Comparison of ENCODE assay signal across 3 fruit fly cellular contexts in the genomic region with DNA sequence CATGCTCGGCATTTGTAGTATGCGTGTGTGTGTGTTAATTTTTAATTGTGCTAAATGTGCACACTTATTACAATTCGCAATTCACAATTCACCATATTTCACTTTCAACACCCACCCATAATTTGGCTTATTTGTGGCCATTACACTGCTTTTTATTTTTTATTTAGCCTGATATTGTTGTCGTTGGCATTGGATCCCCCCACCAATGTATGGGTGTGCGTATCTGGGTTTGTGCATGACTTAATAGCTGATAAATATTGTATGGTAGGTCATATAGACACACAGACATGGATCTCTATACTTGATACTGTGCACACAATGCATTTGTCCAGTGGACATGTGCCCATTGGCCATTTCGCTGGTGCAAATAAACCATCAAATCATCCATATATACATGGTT.
A peak's percentile ranks its signal among the peaks of the same experiment; 100 is the strongest.
TF ChIP-seq lines count a peak whose summit lies in the region.

No protein-coding gene starts in this region.

- no peak for TF ChIP-seq CTCF in whole organism, embryonic (GFP tag; optimal IDR thresholded peaks at IDR 0.05; lab: Kevin White, UChicago)

TF ChIP-seq in whole organism, adult, 20 proteins besides CTCF, POLR2A, EP300 and RAD21:
- TF ChIP-seq kay (GFP tag; lab: Kevin White, UChicago; ENCODE audit: borderline replicate concordance) (peak; percentile 81), Mnt (GFP tag; optimal IDR thresholded peaks at IDR 0.05; lab: Kevin White, UChicago) (no peak)

TF ChIP-seq in whole organism, embryonic, 481 proteins besides CTCF, POLR2A, EP300 and RAD21:
- TF ChIP-seq Atf6 (GFP tag; IDR thresholded peaks at IDR 0.05; lab: Robert Waterston, UW) = 0 out of 2 replicates have a peak, but pooled peaks have one; percentile 22
- peak; percentile 15 for TF ChIP-seq Med (GFP tag; lab: Kevin White, UChicago)
- 0 out of 2 replicates have a peak, but pooled peaks have one; percentile 5 for TF ChIP-seq slbo (GFP tag; IDR thresholded peaks at IDR 0.05; lab: Robert Waterston, UW)
- no peak for TF ChIP-seq HHEX (GFP tag; optimal IDR thresholded peaks at IDR 0.05; lab: Kevin White, UChicago)
- TF ChIP-seq chinmo (GFP tag; IDR thresholded peaks at IDR 0.05; lab: Robert Waterston, UW; ENCODE audit: partially characterized antibody) = 0 out of 4 replicates have a peak, but pooled peaks have one; percentile 15
- no peak for TF ChIP-seq CG11398 (GFP tag; optimal IDR thresholded peaks at IDR 0.05; lab: Kevin White, UChicago)

TF ChIP-seq in whole organism, prepupa, 60 proteins besides CTCF, POLR2A, EP300 and RAD21:
- TF ChIP-seq eg (GFP tag; IDR thresholded peaks at IDR 0.05; lab: Robert Waterston, UW) (0 out of 3 replicates have a peak, but pooled peaks have one; percentile 7), vri (GFP tag; optimal IDR thresholded peaks at IDR 0.05; lab: Kevin White, UChicago) (peak; percentile 61), fd59A (GFP tag; optimal IDR thresholded peaks at IDR 0.05; lab: Kevin White, UChicago) (no peak), CG16779 (tag; optimal IDR thresholded peaks at IDR 0.05; lab: Kevin White, UChicago) (no peak)
